Worm (Caenorhabditis elegans) whole organism, late embryonic: ENCODE measurements around the gene alh-8.

Experiments
- ama-1 ChIP-seq: fragments of 150-350 bp; optimal IDR thresholded peaks from 2 replicates; lab custom pipeline; 2014
- unc-42 ChIP-seq: sonication (generic microtip); optimal IDR thresholded peaks from 2 replicates; lab custom pipeline; 2016; ENCODE audit warnings: missing genotype, missing genetic modification characterization, missing compliant biosample characterization

ce11 chrII:11724362-11724761, 4.5 kb upstream of the alh-8 start:
- peak; percentile 86 for TF ChIP-seq unc-42 (tag; lab: Kevin White, UChicago)
- no peak for TF ChIP-seq ama-1
